Fruit fly (Drosophila melanogaster) whole organism, embryonic: ENCODE measurements around the gene Rpp20.

ENCODE experiments used
- CG34376 ChIP-seq: fragments of 200-800 bp; sonication (Bioruptor generic); optimal IDR thresholded peaks from 2 replicates; lab custom pipeline; 2018; ENCODE audit warnings: missing biosample characterization, mild to moderate bottlenecking, missing genetic modification characterization
- CG9609 ChIP-seq: fragments of 200-800 bp; sonication (Bioruptor generic); optimal IDR thresholded peaks from 3 replicates; lab custom pipeline; 2016; ENCODE audit warnings: missing biosample characterization, missing genetic modification characterization
- bab2 ChIP-seq: fragments of 200-800 bp; sonication (Bioruptor generic); optimal IDR thresholded peaks from 2 replicates; lab custom pipeline; 2016; ENCODE audit warnings: missing biosample characterization, missing genetic modification characterization
- fru ChIP-seq: fragments of >200 bp; optimal IDR thresholded peaks from 2 replicates; lab custom pipeline; 2017
- pan ChIP-seq, 4 experiments: fragments of >200 bp in 3 of 4; fragments of 200-800 bp in 1 of 4; sonication (Bioruptor generic) in 1 of 4; optimal IDR thresholded peaks in 3 of 4; IDR thresholded peaks in 1 of 4; 2 replicates each; pipeline versions ENCODE4 v1.3.6 to Lab custom; 2017 to 2022; ENCODE audit warnings: missing biosample characterization in 2 of 4, missing genetic modification characterization in 2 of 4, mixed read lengths in 1 of 4
- pros ChIP-seq: fragments of 200-800 bp; sonication (Bioruptor generic); optimal IDR thresholded peaks from 3 replicates; lab custom pipeline; 2019; ENCODE audit warnings: missing biosample characterization, mild to moderate bottlenecking, missing genetic modification characterization, moderate library complexity
- sens-2 ChIP-seq: fragments of 200-800 bp; sonication (Bioruptor generic); IDR thresholded peaks from 2 replicates; pipeline ENCODE4 v1.3.6; 2022; ENCODE audit warnings: missing biosample characterization, missing genetic modification characterization

dm6 chrX:19716325-19716917 lies 27.8 kb upstream of the Rpp20 start:
- TF ChIP-seq bab2 (no peak), fru (lab: Kevin White, UChicago) (no peak), pan (optimal IDR thresholded peaks at IDR 0.05; lab: Kevin White, UChicago) (no peak), pan (GFP tag; optimal IDR thresholded peaks at IDR 0.05 in 1 of 2, IDR thresholded peaks at IDR 0.05 in 1 of 2) (no peak), sens-2 (GFP tag; lab: Robert Waterston, UW) (no peak), pros (GFP tag; lab: Kevin White, UChicago) (no peak), CG9609 (GFP tag; lab: Kevin White, UChicago) (no peak), CG34376 (no peak)
